Fruit fly (Drosophila melanogaster) whole organism, embryonic: ENCODE results near the gene Mkk4.

Source experiments
- CG10147 ChIP-seq: fragments of 200-800 bp; sonication (Bioruptor generic); optimal IDR thresholded peaks from 2 replicates; lab custom pipeline; 2019; ENCODE audit warnings: missing biosample characterization, mild to moderate bottlenecking, missing genetic modification characterization, moderate library complexity
- CG10565 ChIP-seq: fragments of 200-800 bp; sonication (Bioruptor generic); optimal IDR thresholded peaks from 3 replicates; lab custom pipeline; 2016; ENCODE audit warnings: missing biosample characterization, mild to moderate bottlenecking, missing genetic modification characterization
- CG10959 ChIP-seq: fragments of 200-800 bp; sonication (Bioruptor generic); IDR thresholded peaks from 2 replicates; pipeline ENCODE4 v1.3.6; 2022; ENCODE audit warnings: missing biosample characterization, missing genetic modification characterization
- CG10979 ChIP-seq: fragments of 200-800 bp; sonication (Bioruptor generic); optimal IDR thresholded peaks from 2 replicates; lab custom pipeline; 2018; ENCODE audit warnings: missing biosample characterization, mild to moderate bottlenecking, missing genetic modification characterization, moderate library complexity
- CG11093 ChIP-seq: fragments of 200-800 bp; sonication (Bioruptor generic); IDR thresholded peaks from 3 replicates; pipeline ENCODE4 v1.3.6; 2022; ENCODE audit warnings: missing biosample characterization, missing genetic modification characterization
- CG11695 ChIP-seq: fragments of 200-800 bp; sonication (Bioruptor generic); IDR thresholded peaks from 3 replicates; pipeline ENCODE4 v1.3.6; 2022; ENCODE audit warnings: missing biosample characterization, missing genetic modification characterization
- CG12104 ChIP-seq: fragments of 200-800 bp; sonication (Bioruptor generic); optimal IDR thresholded peaks from 3 replicates; lab custom pipeline; 2016; ENCODE audit warnings: missing biosample characterization, missing genetic modification characterization
- CG13424 ChIP-seq: fragments of 200-800 bp; sonication (Bioruptor generic); optimal IDR thresholded peaks from 2 replicates; lab custom pipeline; 2019; ENCODE audit warnings: missing biosample characterization, mild to moderate bottlenecking, missing genetic modification characterization, moderate library complexity
- CG14050 ChIP-seq: fragments of 200-800 bp; sonication (Bioruptor generic); IDR thresholded peaks from 3 replicates; pipeline ENCODE4 v1.3.6; 2022; ENCODE audit warnings: missing biosample characterization, missing genetic modification characterization
- CG14441 ChIP-seq: fragments of 200-800 bp; sonication (Bioruptor generic); IDR thresholded peaks from 2 replicates; pipeline ENCODE4 v1.3.6; 2022; ENCODE audit warnings: missing biosample characterization, missing genetic modification characterization
- CG14667 ChIP-seq: fragments of 200-800 bp; sonication (Bioruptor generic); IDR thresholded peaks from 2 replicates; pipeline ENCODE4 v1.3.6; 2022; ENCODE audit warnings: missing biosample characterization, missing genetic modification characterization
- CG17385 ChIP-seq: fragments of 200-800 bp; sonication (Bioruptor generic); optimal IDR thresholded peaks from 3 replicates; lab custom pipeline; 2018; ENCODE audit warnings: missing biosample characterization, mild to moderate bottlenecking, missing genetic modification characterization
- CG3281 ChIP-seq: fragments of 200-800 bp; sonication (Bioruptor generic); optimal IDR thresholded peaks from 3 replicates; lab custom pipeline; 2017; ENCODE audit warnings: missing biosample characterization, mild to moderate bottlenecking, missing genetic modification characterization
- CG3838 ChIP-seq: fragments of 200-800 bp; sonication (Bioruptor generic); optimal IDR thresholded peaks from 3 replicates; lab custom pipeline; 2016; ENCODE audit warnings: missing biosample characterization, missing genetic modification characterization
- CG4707 ChIP-seq: fragments of 200-800 bp; sonication (Bioruptor generic); optimal IDR thresholded peaks from 2 replicates; lab custom pipeline; 2018; ENCODE audit warnings: missing biosample characterization, mild to moderate bottlenecking, missing genetic modification characterization, moderate library complexity
- CG5180 ChIP-seq: fragments of 200-800 bp; sonication (Bioruptor generic); optimal IDR thresholded peaks from 3 replicates; lab custom pipeline; 2017; ENCODE audit warnings: missing biosample characterization, missing genetic modification characterization, mild to moderate bottlenecking, moderate library complexity, missing genetic modification reagents
- CG7372 ChIP-seq: fragments of 200-800 bp; sonication (Bioruptor generic); IDR thresholded peaks from 2 replicates; pipeline ENCODE4 v1.3.6; 2022; ENCODE audit warnings: missing biosample characterization, missing genetic modification characterization
- CG8089 ChIP-seq: fragments of 200-800 bp; sonication (Bioruptor generic); optimal IDR thresholded peaks from 3 replicates; lab custom pipeline; 2016; ENCODE audit warnings: missing biosample characterization, missing genetic modification characterization
- CG8924 ChIP-seq: fragments of 200-800 bp; optimal IDR thresholded peaks from 3 replicates; lab custom pipeline; 2019; ENCODE audit warnings: missing biosample characterization, mild to moderate bottlenecking, missing genetic modification characterization, moderate library complexity
- CG9215 ChIP-seq: fragments of 200-800 bp; sonication (Bioruptor generic); IDR thresholded peaks from 2 replicates; pipeline ENCODE4 v1.3.6; 2022; ENCODE audit warnings: missing biosample characterization, missing genetic modification characterization
- CG9932 ChIP-seq: fragments of 200-800 bp; sonication (Bioruptor generic); IDR thresholded peaks from 2 replicates; pipeline ENCODE4 v1.3.6; 2022; ENCODE audit warnings: missing biosample characterization, missing genetic modification characterization
- D19A ChIP-seq: fragments of 200-800 bp; optimal IDR thresholded peaks from 3 replicates; lab custom pipeline; 2019; ENCODE audit warnings: missing biosample characterization, mild to moderate bottlenecking, missing genetic modification characterization, moderate library complexity
- Doc2 ChIP-seq: fragments of 200-800 bp; sonication (Bioruptor generic); IDR thresholded peaks from 2 replicates; pipeline ENCODE4 v1.3.6; 2022; ENCODE audit warnings: missing biosample characterization, missing genetic modification characterization
- E2f1 ChIP-seq: fragments of 200-800 bp; sonication (Bioruptor generic); IDR thresholded peaks from 2 replicates; pipeline ENCODE4 v1.3.6; 2022; ENCODE audit warnings: missing biosample characterization, missing genetic modification characterization
- HmgZ ChIP-seq: fragments of 200-800 bp; sonication (Bioruptor generic); optimal IDR thresholded peaks from 2 replicates; lab custom pipeline; 2018; ENCODE audit warnings: missing biosample characterization, mild to moderate bottlenecking, missing genetic modification characterization
- Hr3 ChIP-seq: fragments of 200-800 bp; sonication (Bioruptor generic); optimal IDR thresholded peaks from 3 replicates; lab custom pipeline; 2016; ENCODE audit warnings: missing biosample characterization, missing genetic modification characterization
- Jarid2 ChIP-seq: fragments of 200-800 bp; sonication (Bioruptor generic); optimal IDR thresholded peaks from 3 replicates; lab custom pipeline; 2017; ENCODE audit warnings: mild to moderate bottlenecking, missing biosample characterization, missing genetic modification reagents, missing genetic modification characterization
- Lhr ChIP-seq: fragments of 200-800 bp; sonication (Bioruptor generic); optimal IDR thresholded peaks from 3 replicates; lab custom pipeline; 2017; ENCODE audit warnings: mild to moderate bottlenecking, missing biosample characterization, missing genetic modification reagents, missing genetic modification characterization
- MBD-R2 ChIP-seq: fragments of 200-800 bp; sonication (Bioruptor generic); IDR thresholded peaks from 2 replicates; pipeline ENCODE4 v1.3.6; 2022; ENCODE audit warnings: missing biosample characterization, missing genetic modification characterization
- NC2α ChIP-seq: fragments of 200-800 bp; sonication (Bioruptor generic); optimal IDR thresholded peaks from 2 replicates; lab custom pipeline; 2016; ENCODE audit warnings: missing biosample characterization, missing genetic modification characterization
- NFAT ChIP-seq: fragments of 200-800 bp; sonication (Bioruptor generic); IDR thresholded peaks from 2 replicates; pipeline ENCODE4 v1.3.6; 2022; ENCODE audit warnings: missing biosample characterization, missing genetic modification characterization
- aop ChIP-seq: fragments of 200-800 bp; sonication (Bioruptor generic); IDR thresholded peaks from 2 replicates; pipeline ENCODE4 v1.3.6; 2022; ENCODE audit warnings: missing biosample characterization, missing genetic modification characterization
- bbx ChIP-seq: fragments of 200-800 bp; sonication (Bioruptor generic); IDR thresholded peaks from 2 replicates; pipeline ENCODE4 v1.3.6; 2022; ENCODE audit warnings: missing biosample characterization, missing genetic modification characterization; ENCODE audit not compliant: partially characterized antibody
- chm ChIP-seq: fragments of 200-800 bp; sonication (Bioruptor generic); IDR thresholded peaks from 2 replicates; pipeline ENCODE4 v1.3.6; 2022; ENCODE audit warnings: missing biosample characterization, missing genetic modification characterization
- crp ChIP-seq, 2 experiments: fragments of 200-800 bp; sonication (Bioruptor generic); optimal IDR thresholded peaks; 2 replicates in 1 of 2; 3 replicates in 1 of 2; lab custom pipeline; 2017; ENCODE audit warnings: missing biosample characterization in 2 of 2, missing genetic modification characterization in 2 of 2, mild to moderate bottlenecking in 1 of 2, moderate library complexity in 1 of 2
- dati ChIP-seq: fragments of 200-800 bp; sonication (Bioruptor generic); IDR thresholded peaks from 2 replicates; pipeline ENCODE4 v1.3.6; 2022; ENCODE audit warnings: missing biosample characterization, missing genetic modification characterization
- maf-S ChIP-seq: fragments of 200-800 bp; sonication (Bioruptor generic); optimal IDR thresholded peaks from 2 replicates; lab custom pipeline; 2016; ENCODE audit warnings: missing biosample characterization, missing genetic modification characterization
- mirr ChIP-seq: fragments of 200-800 bp; sonication (Bioruptor generic); optimal IDR thresholded peaks from 3 replicates; lab custom pipeline; 2018; ENCODE audit warnings: missing biosample characterization, mild to moderate bottlenecking, missing genetic modification characterization
- odd ChIP-seq: fragments of 200-800 bp; sonication (Bioruptor generic); optimal IDR thresholded peaks from 2 replicates; lab custom pipeline; 2017; ENCODE audit warnings: missing biosample characterization, mild to moderate bottlenecking, missing genetic modification characterization
- row ChIP-seq: fragments of 200-800 bp; sonication (Bioruptor generic); IDR thresholded peaks from 3 replicates; pipeline ENCODE4 v1.3.6; 2022; ENCODE audit warnings: missing biosample characterization, missing genetic modification characterization
- sc ChIP-seq, 3 experiments: fragments of >200 bp in 2 of 3; fragments of 200-800 bp in 1 of 3; sonication (Bioruptor generic) in 1 of 3; optimal IDR thresholded peaks; 2 replicates in 2 of 3; 3 replicates in 1 of 3; lab custom pipeline; 2017; ENCODE audit warnings: mild to moderate bottlenecking in 1 of 3, missing biosample characterization in 1 of 3, missing genetic modification characterization in 1 of 3, missing genetic modification reagents in 1 of 3
- scrt ChIP-seq: fragments of 200-800 bp; sonication (Bioruptor generic); optimal IDR thresholded peaks from 2 replicates; lab custom pipeline; 2018; ENCODE audit warnings: missing biosample characterization, mild to moderate bottlenecking, missing genetic modification characterization, moderate library complexity
- stc ChIP-seq: fragments of 200-800 bp; sonication (Bioruptor generic); IDR thresholded peaks from 2 replicates; pipeline ENCODE4 v1.3.6; 2022; ENCODE audit warnings: missing biosample characterization, missing genetic modification characterization
- trh ChIP-seq: fragments of 200-800 bp; sonication (Bioruptor generic); optimal IDR thresholded peaks from 2 replicates; lab custom pipeline; 2016; ENCODE audit warnings: missing biosample characterization, missing genetic modification characterization
- z ChIP-seq: fragments of 200-800 bp; sonication (Bioruptor generic); IDR thresholded peaks from 3 replicates; pipeline ENCODE4 v1.3.6; 2022; ENCODE audit warnings: missing biosample characterization, missing genetic modification characterization
- zf30C ChIP-seq: fragments of 200-800 bp; sonication (Bioruptor generic); optimal IDR thresholded peaks from 3 replicates; lab custom pipeline; 2018; ENCODE audit warnings: missing biosample characterization, mild to moderate bottlenecking, missing genetic modification characterization
- zfh1 ChIP-seq: fragments of 200-800 bp; sonication (Bioruptor generic); IDR thresholded peaks from 3 replicates; pipeline ENCODE4 v1.3.6; 2022; ENCODE audit warnings: missing biosample characterization, missing genetic modification characterization
- zfh2 ChIP-seq: fragments of 200-800 bp; sonication (Bioruptor generic); optimal IDR thresholded peaks from 2 replicates; lab custom pipeline; 2016; ENCODE audit warnings: missing biosample characterization, missing genetic modification characterization

Mkk4 gene

dm6 chr3R:8670529-8671491, 20.2 kb upstream of the Mkk4 start, which contains the start of gene p (continued):
- TF ChIP-seq Lhr = no peak
- no peak for TF ChIP-seq maf-S
- TF ChIP-seq aop = no peak
- TF ChIP-seq CG10979 (tag; lab: Kevin White, UChicago) = peak; percentile 34
- no peak for TF ChIP-seq crp (GFP tag; optimal IDR thresholded peaks at IDR 0.05; lab: Kevin White, UChicago)
- TF ChIP-seq MBD-R2 (GFP tag; lab: Robert Waterston, UW) = peak; percentile 30; the same call in 1 of the 2 replicates
- TF ChIP-seq zfh2 (GFP tag; lab: Kevin White, UChicago) = peak; percentile 40
- TF ChIP-seq NFAT (GFP tag; lab: Robert Waterston, UW) = no peak
- no peak for TF ChIP-seq CG12104
- TF ChIP-seq trh = no peak
- peak; percentile 51 for TF ChIP-seq CG9932 (GFP tag; lab: Robert Waterston, UW)
- TF ChIP-seq CG4707 (GFP tag; lab: Kevin White, UChicago) = peak; percentile 58
- no peak for TF ChIP-seq CG14667 (GFP tag; lab: Robert Waterston, UW)
- no peak for TF ChIP-seq z
- TF ChIP-seq chm (GFP tag; lab: Robert Waterston, UW) = 0 out of 2 replicates have a peak, but pooled peaks have one; percentile 32
- TF ChIP-seq sc (optimal IDR thresholded peaks at IDR 0.05; lab: Kevin White, UChicago) = no peak
- TF ChIP-seq sc (GFP tag; optimal IDR thresholded peaks at IDR 0.05; lab: Kevin White, UChicago) = no peak
- no peak for TF ChIP-seq CG11093 (GFP tag; lab: Robert Waterston, UW)
- no peak for TF ChIP-seq CG10565 (GFP tag; lab: Kevin White, UChicago)
- TF ChIP-seq mirr (GFP tag; lab: Kevin White, UChicago) = peak; percentile 34
- TF ChIP-seq dati (GFP tag; lab: Robert Waterston, UW) = no peak
- TF ChIP-seq CG3838 = no peak
- TF ChIP-seq Doc2 (GFP tag; lab: Robert Waterston, UW) = no peak
- TF ChIP-seq CG17385 (GFP tag; lab: Kevin White, UChicago) = peak; percentile 36
- peak; percentile 18 for TF ChIP-seq CG10147
- no peak for TF ChIP-seq D19A (tag; lab: Kevin White, UChicago)
- TF ChIP-seq CG11695 (GFP tag; lab: Robert Waterston, UW) = peak; percentile 26; the same call in 1 of the 3 replicates
- no peak for TF ChIP-seq CG10959
- TF ChIP-seq stc (GFP tag; lab: Robert Waterston, UW) = 0 out of 2 replicates have a peak, but pooled peaks have one; percentile 21
- TF ChIP-seq CG14050 = no peak
- peak; percentile 14 for TF ChIP-seq CG3281 (GFP tag; lab: Kevin White, UChicago)
- TF ChIP-seq zf30C (GFP tag; lab: Kevin White, UChicago) = no peak
- TF ChIP-seq CG9215 (GFP tag; lab: Robert Waterston, UW) = no peak
- TF ChIP-seq Hr3 = peak; percentile 25
- no peak for TF ChIP-seq bbx
- peak; percentile 31 for TF ChIP-seq CG13424 (tag; lab: Kevin White, UChicago)
- TF ChIP-seq odd (GFP tag; lab: Kevin White, UChicago) = peak; percentile 42
- peak; percentile 21 for TF ChIP-seq CG8924 (tag; lab: Kevin White, UChicago)
- peak; percentile 37 for TF ChIP-seq HmgZ
- TF ChIP-seq NC2α = peak; percentile 2
- TF ChIP-seq CG8089 (GFP tag; lab: Kevin White, UChicago) = no peak
- TF ChIP-seq CG5180 (GFP tag; lab: Kevin White, UChicago) = peak; percentile 56
- TF ChIP-seq E2f1 = no peak
- peak; percentile 47; the same call in 2 of the 3 replicates for TF ChIP-seq row (GFP tag; lab: Robert Waterston, UW)
- no peak for TF ChIP-seq CG14441 (GFP tag; lab: Robert Waterston, UW)
- no peak for TF ChIP-seq scrt (GFP tag; lab: Kevin White, UChicago)
- no peak for TF ChIP-seq Jarid2 (GFP tag; lab: Kevin White, UChicago)
- TF ChIP-seq zfh1 = no peak
- no peak for TF ChIP-seq CG7372
